Fruit fly (Drosophila melanogaster) whole organism, prepupa: ENCODE results near the gene CG46281.

Experiments
- Blimp-1 ChIP-seq: fragments of 200-800 bp; sonication (Bioruptor generic); optimal IDR thresholded peaks from 3 replicates; lab custom pipeline; 2017; ENCODE audit warnings: missing biosample characterization, missing genetic modification characterization, mild to moderate bottlenecking, moderate library complexity, missing genetic modification reagents
- CG10631 ChIP-seq: fragments of 200-800 bp; sonication (Bioruptor generic); optimal IDR thresholded peaks from 2 replicates; lab custom pipeline; 2016; ENCODE audit warnings: missing biosample characterization, missing genetic modification characterization
- CG10669 ChIP-seq: fragments of 200-800 bp; sonication (Bioruptor generic); optimal IDR thresholded peaks from 3 replicates; lab custom pipeline; 2018; ENCODE audit warnings: missing biosample characterization, mild to moderate bottlenecking, missing genetic modification characterization, moderate library complexity
- CG11294 ChIP-seq: fragments of 200-800 bp; sonication (Bioruptor generic); IDR thresholded peaks from 2 replicates; pipeline ENCODE4 v1.3.6; 2022; ENCODE audit warnings: missing biosample characterization, missing genetic modification characterization
- CG11902 ChIP-seq: fragments of 200-800 bp; sonication (Bioruptor generic); optimal IDR thresholded peaks from 3 replicates; lab custom pipeline; 2016; ENCODE audit warnings: missing biosample characterization, missing genetic modification characterization
- CG1621 ChIP-seq: fragments of 200-800 bp; sonication (Bioruptor generic); optimal IDR thresholded peaks from 3 replicates; lab custom pipeline; 2018; ENCODE audit warnings: missing biosample characterization, mild to moderate bottlenecking, missing genetic modification characterization
- CG3032 ChIP-seq: fragments of 200-800 bp; optimal IDR thresholded peaks from 2 replicates; lab custom pipeline; 2019; ENCODE audit warnings: missing biosample characterization, mild to moderate bottlenecking, missing genetic modification characterization, moderate library complexity
- CG32006 ChIP-seq: fragments of 200-800 bp; sonication (Bioruptor generic); optimal IDR thresholded peaks from 3 replicates; lab custom pipeline; 2017; ENCODE audit warnings: missing biosample characterization, mild to moderate bottlenecking, missing genetic modification characterization
- CG3919 ChIP-seq: fragments of 200-800 bp; sonication (Bioruptor generic); optimal IDR thresholded peaks from 3 replicates; lab custom pipeline; 2016; ENCODE audit warnings: missing biosample characterization, missing genetic modification characterization
- CG4318 ChIP-seq: fragments of 200-800 bp; sonication (Bioruptor generic); optimal IDR thresholded peaks from 3 replicates; lab custom pipeline; 2017; ENCODE audit warnings: missing biosample characterization, mild to moderate bottlenecking, missing genetic modification characterization
- CG6163 ChIP-seq: fragments of 200-800 bp; sonication (Bioruptor generic); IDR thresholded peaks from 3 replicates; pipeline ENCODE4 v1.3.6; 2022; ENCODE audit warnings: missing biosample characterization, missing genetic modification characterization
- CG6808 ChIP-seq: fragments of 200-800 bp; sonication (Bioruptor generic); optimal IDR thresholded peaks from 3 replicates; lab custom pipeline; 2017; ENCODE audit warnings: missing biosample characterization, missing genetic modification characterization, mild to moderate bottlenecking, moderate library complexity, missing genetic modification reagents
- CG6854 ChIP-seq: fragments of 200-800 bp; sonication (Bioruptor generic); optimal IDR thresholded peaks from 2 replicates; lab custom pipeline; 2017; ENCODE audit warnings: missing biosample characterization, mild to moderate bottlenecking, missing genetic modification characterization
- CG7368 ChIP-seq: fragments of 200-800 bp; sonication (Bioruptor generic); optimal IDR thresholded peaks from 3 replicates; lab custom pipeline; 2016; ENCODE audit warnings: missing biosample characterization, missing genetic modification characterization
- CG8119 ChIP-seq: fragments of 200-800 bp; sonication (Bioruptor generic); IDR thresholded peaks from 3 replicates; pipeline ENCODE4 v1.3.6; 2022; ENCODE audit warnings: missing biosample characterization, missing genetic modification characterization
- CG8319 ChIP-seq: fragments of 200-800 bp; sonication (Bioruptor generic); optimal IDR thresholded peaks from 3 replicates; lab custom pipeline; 2016; ENCODE audit warnings: missing biosample characterization, missing genetic modification characterization
- CG8632 ChIP-seq: fragments of 200-800 bp; sonication (Bioruptor generic); optimal IDR thresholded peaks from 3 replicates; lab custom pipeline; 2016; ENCODE audit warnings: missing biosample characterization, missing genetic modification characterization
- CG9139 ChIP-seq: fragments of 200-800 bp; sonication (Bioruptor generic); optimal IDR thresholded peaks from 3 replicates; lab custom pipeline; 2017; ENCODE audit warnings: missing biosample characterization, mild to moderate bottlenecking, missing genetic modification characterization
- Eip75B ChIP-seq: fragments of 200-800 bp; sonication (Bioruptor generic); optimal IDR thresholded peaks from 3 replicates; lab custom pipeline; 2016; ENCODE audit warnings: missing biosample characterization, missing genetic modification characterization
- Eip93F ChIP-seq: fragments of 200-800 bp; sonication (Bioruptor generic); optimal IDR thresholded peaks from 2 replicates; lab custom pipeline; 2016; ENCODE audit warnings: missing biosample characterization, mild to moderate bottlenecking, missing genetic modification characterization
- Ets21C ChIP-seq: fragments of 200-800 bp; sonication (Bioruptor generic); optimal IDR thresholded peaks from 3 replicates; lab custom pipeline; 2016; ENCODE audit warnings: missing biosample characterization, missing genetic modification characterization
- Gug ChIP-seq: fragments of 200-800 bp; sonication (Bioruptor generic); IDR thresholded peaks from 2 replicates; pipeline ENCODE4 v1.3.6; 2022; ENCODE audit warnings: missing biosample characterization, missing genetic modification characterization
- Hr39 ChIP-seq: fragments of 200-800 bp; sonication (Bioruptor generic); optimal IDR thresholded peaks from 2 replicates; lab custom pipeline; 2016; ENCODE audit warnings: missing biosample characterization, missing genetic modification characterization
- Lpt ChIP-seq: fragments of 200-800 bp; sonication (Bioruptor generic); optimal IDR thresholded peaks from 3 replicates; lab custom pipeline; 2016; ENCODE audit warnings: missing biosample characterization, missing genetic modification characterization
- OdsH ChIP-seq: fragments of 200-800 bp; sonication (Bioruptor generic); optimal IDR thresholded peaks from 3 replicates; lab custom pipeline; 2016; ENCODE audit warnings: missing biosample characterization, missing genetic modification characterization
- Sox102F ChIP-seq: fragments of 200-800 bp; sonication (Bioruptor generic); optimal IDR thresholded peaks from 2 replicates; lab custom pipeline; 2016; ENCODE audit warnings: missing biosample characterization, mild to moderate bottlenecking, missing genetic modification characterization
- Sox14 ChIP-seq: fragments of 200-800 bp; sonication (Bioruptor generic); optimal IDR thresholded peaks from 3 replicates; lab custom pipeline; 2016; ENCODE audit warnings: missing biosample characterization, missing genetic modification characterization
- Sox15 ChIP-seq: fragments of 200-800 bp; sonication (Bioruptor generic); optimal IDR thresholded peaks from 3 replicates; lab custom pipeline; 2016; ENCODE audit warnings: missing biosample characterization, missing genetic modification characterization
- acj6 ChIP-seq: fragments of 200-800 bp; sonication (Bioruptor generic); optimal IDR thresholded peaks from 3 replicates; lab custom pipeline; 2016; ENCODE audit warnings: missing biosample characterization, missing genetic modification characterization
- dac ChIP-seq: fragments of 200-800 bp; sonication (Bioruptor generic); optimal IDR thresholded peaks from 2 replicates; lab custom pipeline; 2017; ENCODE audit warnings: missing biosample characterization, mild to moderate bottlenecking, missing genetic modification characterization
- dsx ChIP-seq: fragments of 200-800 bp; optimal IDR thresholded peaks from 3 replicates; lab custom pipeline; 2019; ENCODE audit warnings: missing biosample characterization, mild to moderate bottlenecking, missing genetic modification characterization, moderate library complexity; ENCODE audit not compliant: poor library complexity, severe bottlenecking
- eg ChIP-seq: fragments of 200-800 bp; sonication (Bioruptor generic); IDR thresholded peaks from 3 replicates; pipeline ENCODE4 v1.3.6; 2022; ENCODE audit warnings: missing biosample characterization, missing genetic modification characterization
- esn ChIP-seq: fragments of 200-800 bp; sonication (Bioruptor generic); optimal IDR thresholded peaks from 2 replicates; lab custom pipeline; 2016; ENCODE audit warnings: missing biosample characterization, mild to moderate bottlenecking, missing genetic modification characterization, moderate library complexity
- fd59A ChIP-seq: fragments of 200-800 bp; sonication (Bioruptor generic); optimal IDR thresholded peaks from 2 replicates; lab custom pipeline; 2017; ENCODE audit warnings: missing biosample characterization, mild to moderate bottlenecking, missing genetic modification characterization, missing genetic modification reagents
- fd85E ChIP-seq: fragments of 200-800 bp; sonication (Bioruptor generic); optimal IDR thresholded peaks from 3 replicates; lab custom pipeline; 2016; ENCODE audit warnings: missing biosample characterization, missing genetic modification characterization
- net ChIP-seq: fragments of 200-800 bp; sonication (Bioruptor generic); optimal IDR thresholded peaks from 3 replicates; lab custom pipeline; 2016; ENCODE audit warnings: missing biosample characterization, missing genetic modification characterization
- pdm3 ChIP-seq: fragments of 200-800 bp; sonication (Bioruptor generic); optimal IDR thresholded peaks from 3 replicates; lab custom pipeline; 2016; ENCODE audit warnings: missing biosample characterization, missing genetic modification characterization
- salr ChIP-seq, 2 experiments: fragments of 200-800 bp; sonication (Bioruptor generic); optimal IDR thresholded peaks; 3 replicates each; lab custom pipeline; 2016 to 2018; ENCODE audit warnings: missing biosample characterization in 2 of 2, missing genetic modification characterization in 2 of 2, mild to moderate bottlenecking in 1 of 2
- svp ChIP-seq: fragments of 200-800 bp; sonication (Bioruptor generic); peaks from one replicate; lab custom pipeline; 2016; ENCODE audit warnings: missing biosample characterization, missing genetic modification characterization
- topi ChIP-seq: fragments of 200-800 bp; sonication (Bioruptor generic); optimal IDR thresholded peaks from 3 replicates; lab custom pipeline; 2016; ENCODE audit warnings: missing biosample characterization, missing genetic modification characterization
- vri ChIP-seq: fragments of 200-800 bp; sonication (Bioruptor generic); optimal IDR thresholded peaks from 3 replicates; lab custom pipeline; 2016; ENCODE audit warnings: missing biosample characterization, mild to moderate bottlenecking, missing genetic modification characterization

CG46281 gene

dm6 chr3R:13051298-13051723 lies 21.2 kb upstream of the CG46281 start, which contains the start of gene CG7966 (continued):
- 0 out of 3 replicates have a peak, but pooled peaks have one; percentile 51 for TF ChIP-seq CG8119 (GFP tag; lab: Robert Waterston, UW)
- TF ChIP-seq CG9139 (GFP tag; lab: Kevin White, UChicago), result peak; percentile 52
- no peak for TF ChIP-seq CG11294
- TF ChIP-seq dac, result no peak
- no peak for TF ChIP-seq Sox14
- TF ChIP-seq Eip75B, result peak; percentile 58
- no peak for TF ChIP-seq acj6 (GFP tag; lab: Kevin White, UChicago)
- TF ChIP-seq svp, result peak; percentile 95
- no peak for TF ChIP-seq fd59A (GFP tag; lab: Kevin White, UChicago)
- peak; percentile 96 for TF ChIP-seq dsx (GFP tag; lab: Kevin White, UChicago)
- TF ChIP-seq Lpt, result peak; percentile 42
- no peak for TF ChIP-seq pdm3 (GFP tag; lab: Kevin White, UChicago)
- TF ChIP-seq Blimp-1 (GFP tag; lab: Kevin White, UChicago), result no peak
- no peak for TF ChIP-seq CG8632 (GFP tag; lab: Kevin White, UChicago)
- no peak for TF ChIP-seq CG8319
- TF ChIP-seq fd85E (GFP tag; lab: Kevin White, UChicago), result no peak
- TF ChIP-seq Ets21C (GFP tag; lab: Kevin White, UChicago), result no peak
- no peak for TF ChIP-seq CG10631
- no peak for TF ChIP-seq Eip93F (GFP tag; lab: Kevin White, UChicago)

- TF ChIP-seq CG10669 (GFP tag; lab: Kevin White, UChicago) (no peak), Hr39 (GFP tag; lab: Kevin White, UChicago) (no peak), CG11902 (GFP tag; lab: Kevin White, UChicago) (no peak), CG32006 (GFP tag; lab: Kevin White, UChicago) (no peak), CG4318 (GFP tag; lab: Kevin White, UChicago) (no peak), topi (no peak), salr (GFP tag; optimal IDR thresholded peaks at IDR 0.05; lab: Kevin White, UChicago) (no peak), CG6163 (GFP tag; lab: Robert Waterston, UW) (no peak), eg (GFP tag; lab: Robert Waterston, UW) (no peak)
Observed at dm6 chr3R:13047431-13047830, 17.3 kb upstream of the CG46281 start, which contains the start of gene CG31157. TSS of gene CG31157 (plus strand) at chr3R:13047731.

dm6 chr3R:13044459-13044858 lies 14.4 kb upstream of the CG46281 start, which contains the start of gene Hsc70-2:
TSS of gene Hsc70-2 (plus strand) at chr3R:13044759.
- TF ChIP-seq vri (GFP tag; lab: Kevin White, UChicago) (no peak), Gug (GFP tag; lab: Robert Waterston, UW) (no peak), CG6163 (GFP tag; lab: Robert Waterston, UW) (no peak), svp (no peak), CG9139 (GFP tag; lab: Kevin White, UChicago) (no peak), CG3032 (tag; lab: Kevin White, UChicago) (no peak), esn (GFP tag; lab: Kevin White, UChicago) (no peak), CG8119 (GFP tag; lab: Robert Waterston, UW) (no peak), fd85E (GFP tag; lab: Kevin White, UChicago) (no peak), Sox102F (no peak), dac (no peak), net (GFP tag; lab: Kevin White, UChicago) (no peak), Sox15 (GFP tag; lab: Kevin White, UChicago) (no peak), CG7368 (GFP tag; lab: Kevin White, UChicago) (no peak), CG4318 (GFP tag; lab: Kevin White, UChicago) (no peak), acj6 (GFP tag; lab: Kevin White, UChicago) (no peak), eg (GFP tag; lab: Robert Waterston, UW) (no peak)

dm6 chr3R:13043857-13044256 lies 13.8 kb upstream of the CG46281 start, which contains the start of gene CG45122:
TSS of gene CG45122 (plus strand) at chr3R:13044157.
- TF ChIP-seq CG3032 (tag; lab: Kevin White, UChicago) (no peak), Sox15 (GFP tag; lab: Kevin White, UChicago) (no peak), pdm3 (GFP tag; lab: Kevin White, UChicago) (no peak), Blimp-1 (GFP tag; lab: Kevin White, UChicago) (no peak), CG11902 (GFP tag; lab: Kevin White, UChicago) (no peak), Sox14 (no peak), Sox102F (no peak), CG3919 (no peak), CG6163 (GFP tag; lab: Robert Waterston, UW) (no peak), Hr39 (GFP tag; lab: Kevin White, UChicago) (no peak), CG6808 (GFP tag; lab: Kevin White, UChicago) (no peak), CG10631 (no peak), eg (GFP tag; lab: Robert Waterston, UW) (no peak), CG6854 (GFP tag; lab: Kevin White, UChicago) (no peak), CG1621 (no peak), svp (no peak), net (GFP tag; lab: Kevin White, UChicago) (no peak), CG10669 (GFP tag; lab: Kevin White, UChicago) (no peak), OdsH (no peak)
- TF ChIP-seq, all 60 proteins: peak for 0
